Fruit fly (Drosophila melanogaster) S2 (cell line): ENCODE measurements around the gene CG13720.

ENCODE experiments used
- CG8478 ChIP-seq: fragments of >200 bp; optimal IDR thresholded peaks from 2 replicates; lab custom pipeline; 2018
- CTCF ChIP-seq, 2 experiments: fragments of >200 bp; optimal IDR thresholded peaks; 2 replicates each; lab custom pipeline; 2018

DNA sequence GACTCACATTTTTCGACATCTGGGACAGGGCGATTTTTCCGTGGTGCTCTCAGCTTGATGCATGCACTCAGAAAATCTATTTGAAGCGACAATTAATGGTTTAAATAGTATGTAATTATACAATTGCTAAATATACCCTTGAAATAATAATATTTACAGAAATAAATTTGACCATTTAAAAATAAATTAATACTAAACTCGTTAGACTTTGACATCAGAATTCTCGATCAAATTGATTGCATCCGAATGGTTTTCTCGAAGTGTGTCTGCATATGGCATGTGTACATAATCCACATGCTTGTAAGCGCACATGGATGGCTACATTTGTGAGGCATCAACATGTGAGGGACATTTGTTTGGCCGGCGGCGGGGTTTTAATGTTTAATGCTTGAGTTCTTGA is 46.4 kb upstream of the CG13720 start:
- TF ChIP-seq CG8478 (lab: Kevin White, UChicago) (no peak), CTCF (optimal IDR thresholded peaks at IDR 0.05; lab: Kevin White, UChicago) (no peak)
